Fruit fly (Drosophila melanogaster): ENCODE results near the gene CG14777.

CG14777 gene

DNA sequence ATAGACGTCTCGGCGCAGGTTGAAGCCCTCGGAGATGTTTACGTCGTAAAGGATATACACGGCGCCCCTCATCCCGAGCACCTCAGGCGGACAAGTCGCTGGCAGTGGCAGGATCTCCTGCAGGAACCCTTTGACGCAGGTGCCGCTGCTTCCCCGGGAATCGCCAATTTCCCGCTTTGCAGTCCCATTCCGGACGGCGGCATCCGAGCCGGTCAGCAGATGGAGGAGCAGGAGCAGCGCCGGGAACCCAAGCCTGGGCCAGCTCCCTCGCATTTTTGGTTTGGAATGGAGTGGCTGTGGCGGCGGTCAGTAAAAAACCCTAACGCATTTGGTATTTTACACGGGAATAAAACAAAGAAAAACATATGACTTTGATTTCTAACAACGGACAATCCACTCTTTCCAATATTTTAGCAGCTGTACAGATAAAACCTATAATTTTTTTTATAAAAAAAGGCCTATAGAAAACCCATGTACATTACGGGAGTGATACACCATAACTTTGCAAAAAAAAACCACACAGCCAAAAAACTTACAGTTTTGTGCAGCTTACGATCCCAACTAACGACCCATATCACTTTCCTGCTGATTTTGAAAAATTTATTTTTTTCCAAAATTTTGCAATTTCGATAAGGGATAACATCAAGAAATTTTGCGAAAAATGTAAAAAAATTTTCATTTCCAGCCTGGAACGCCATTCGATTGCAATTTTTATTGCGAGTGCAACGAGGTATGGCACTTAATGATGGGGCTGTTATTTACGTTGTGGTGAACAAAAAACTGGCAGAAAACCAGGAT lies at the start of gene CG14777, which contains the start of gene O-fut2:
CG14777 (plus strand) TSS at position 428 of the 798 bp plus-strand sequence.
O-fut2 (minus strand) TSS at position 290 of the 798 bp plus-strand sequence.
- TF ChIP-seq usp (GFP tag; optimal IDR thresholded peaks at IDR 0.05) (no peak), pan (optimal IDR thresholded peaks at IDR 0.05) (no peak), EcR (GFP tag; optimal IDR thresholded peaks at IDR 0.05) (no peak), CG8478 (optimal IDR thresholded peaks at IDR 0.05) (no peak), psq (optimal IDR thresholded peaks at IDR 0.05) (no peak), Dll (optimal IDR thresholded peaks at IDR 0.05) (no peak)

- no peak for TF ChIP-seq EcR (GFP tag; optimal IDR thresholded peaks at IDR 0.05)
- no peak for TF ChIP-seq Dll (optimal IDR thresholded peaks at IDR 0.05)
- TF ChIP-seq pan (optimal IDR thresholded peaks at IDR 0.05), result no peak
- no peak for TF ChIP-seq psq (optimal IDR thresholded peaks at IDR 0.05)
- TF ChIP-seq usp (GFP tag; optimal IDR thresholded peaks at IDR 0.05), result no peak
- no peak for TF ChIP-seq CG8478 (optimal IDR thresholded peaks at IDR 0.05)
Measured at dm6 chrX:1452130-1452529, 13.8 kb upstream of the CG14777 start, which contains the start of gene Gr2a. TSS of gene Gr2a (plus strand) at chrX:1452430.

DNA sequence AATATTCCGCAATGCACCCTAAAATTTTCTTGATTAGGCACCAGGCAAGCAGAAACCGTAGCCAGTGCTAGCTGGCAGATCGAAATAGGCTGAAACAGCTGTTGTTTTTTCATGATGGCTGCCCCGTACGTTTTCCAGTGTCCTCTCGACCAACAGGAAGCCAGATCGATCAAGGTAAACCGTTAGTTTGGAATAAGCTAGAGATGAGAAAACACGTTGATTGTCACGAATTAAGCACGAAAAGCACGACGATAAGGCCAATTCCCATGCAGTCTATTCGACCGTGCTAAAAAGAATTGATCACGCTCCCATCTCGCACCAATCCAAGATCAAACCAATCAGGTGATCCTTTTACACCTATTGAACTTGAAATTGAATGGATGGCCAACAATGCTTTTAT lies 11.1 kb upstream of the CG14777 start:
- no peak for TF ChIP-seq pan (optimal IDR thresholded peaks at IDR 0.05)
- TF ChIP-seq EcR (GFP tag; optimal IDR thresholded peaks at IDR 0.05), result no peak
- no peak for TF ChIP-seq Dll (optimal IDR thresholded peaks at IDR 0.05)

DNA sequence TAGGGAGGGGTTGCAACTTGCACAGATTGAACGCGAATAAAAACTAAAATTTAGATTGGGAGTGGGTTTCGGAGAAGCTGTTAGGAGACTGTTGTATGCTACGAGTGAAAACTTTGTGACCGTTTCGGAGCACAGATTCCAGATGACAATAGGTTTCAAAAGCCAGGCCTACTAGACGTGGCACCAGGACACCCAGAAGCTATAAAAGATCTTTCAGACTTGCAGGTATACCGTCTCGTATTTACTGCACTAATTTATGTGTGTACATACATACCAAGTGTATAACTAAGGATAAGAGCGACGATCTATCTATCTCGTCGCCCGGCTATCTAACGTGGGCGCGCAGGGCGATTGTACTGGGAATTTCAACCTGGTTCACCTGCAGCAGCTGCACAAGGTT lies 9.0 kb upstream of the CG14777 start, which contains the start of gene CG14785:
CG14785 (minus strand) TSS at position 101 of the 400 bp plus-strand sequence.
- no peak for TF ChIP-seq Dll (optimal IDR thresholded peaks at IDR 0.05)
- no peak for TF ChIP-seq EcR (GFP tag; optimal IDR thresholded peaks at IDR 0.05)
- TF ChIP-seq psq (optimal IDR thresholded peaks at IDR 0.05), result no peak
- TF ChIP-seq pan (optimal IDR thresholded peaks at IDR 0.05), result no peak
- TF ChIP-seq CG8478 (optimal IDR thresholded peaks at IDR 0.05), result no peak
- TF ChIP-seq usp (GFP tag; optimal IDR thresholded peaks at IDR 0.05), result no peak

- TF ChIP-seq EcR (GFP tag; optimal IDR thresholded peaks at IDR 0.05), result no peak
- TF ChIP-seq CG8478 (optimal IDR thresholded peaks at IDR 0.05), result no peak
- TF ChIP-seq usp (GFP tag; optimal IDR thresholded peaks at IDR 0.05), result no peak
- TF ChIP-seq psq (optimal IDR thresholded peaks at IDR 0.05), result no peak
- TF ChIP-seq Dll (optimal IDR thresholded peaks at IDR 0.05), result no peak
- no peak for TF ChIP-seq pan (optimal IDR thresholded peaks at IDR 0.05)
Measured at dm6 chrX:1460278-1460872, 5.6 kb upstream of the CG14777 start, which contains the start of gene Lrpprc2. TSS of gene Lrpprc2 (minus strand) at chrX:1460617.

- TF ChIP-seq EcR (GFP tag; optimal IDR thresholded peaks at IDR 0.05), result no peak
- TF ChIP-seq CG8478 (optimal IDR thresholded peaks at IDR 0.05), result no peak
- TF ChIP-seq psq (optimal IDR thresholded peaks at IDR 0.05), result no peak
- no peak for TF ChIP-seq pan (optimal IDR thresholded peaks at IDR 0.05)
- no peak for TF ChIP-seq usp (GFP tag; optimal IDR thresholded peaks at IDR 0.05)
- no peak for TF ChIP-seq Dll (optimal IDR thresholded peaks at IDR 0.05)
Measured at dm6 chrX:1461544-1461943, 4.4 kb upstream of the CG14777 start, which contains the start of gene CG14787. TSS of gene CG14787 (minus strand) at chrX:1461676.

- no peak for TF ChIP-seq Dll (optimal IDR thresholded peaks at IDR 0.05)
Measured at dm6 chrX:1464033-1464432, 1.9 kb upstream of the CG14777 start, which contains the start of gene Ns3. TSS of gene Ns3 (minus strand) at chrX:1464220.

DNA sequence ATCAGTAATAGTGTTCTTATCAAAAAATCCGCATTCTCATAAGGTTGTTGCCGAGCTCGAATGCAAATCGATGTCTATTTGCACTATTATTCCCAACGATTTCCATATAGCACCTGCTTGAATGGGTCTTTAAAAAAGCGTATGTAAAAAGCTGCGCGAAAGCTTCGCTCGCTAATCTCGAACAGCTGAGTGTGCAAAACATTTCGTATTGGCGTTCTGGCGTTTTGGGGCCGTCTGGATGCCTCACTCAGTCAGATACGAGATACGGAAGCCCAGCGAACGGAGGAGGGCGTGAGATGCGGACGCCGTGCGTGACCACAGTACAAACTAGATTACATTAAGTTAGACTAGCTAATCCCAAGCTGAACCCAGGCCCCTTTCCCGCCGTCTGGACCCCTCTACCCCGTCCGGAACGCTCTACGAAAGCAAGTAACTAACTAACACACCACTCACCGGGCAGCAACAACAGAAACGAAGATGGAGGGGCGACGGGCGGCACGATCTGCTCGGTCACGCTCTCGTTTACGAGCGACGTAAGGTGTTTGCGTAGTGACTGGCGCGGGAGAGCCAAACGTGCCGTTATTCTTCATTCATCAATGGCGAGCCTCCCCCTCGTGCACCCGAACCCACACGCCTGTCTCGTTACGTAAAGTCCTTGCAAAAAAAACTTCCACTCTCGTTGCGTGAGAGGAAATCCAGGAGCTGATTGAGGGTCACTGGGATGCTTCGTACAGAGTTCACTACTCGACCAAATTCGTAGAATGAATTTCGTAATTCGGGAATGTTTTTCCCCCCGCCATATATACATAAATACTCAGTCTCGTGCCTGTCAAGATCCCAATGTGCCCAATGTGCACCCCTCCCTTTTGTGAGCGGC lies 809 bp downstream of the CG14777 start:
- no peak for TF ChIP-seq psq (optimal IDR thresholded peaks at IDR 0.05)
- TF ChIP-seq Dll (optimal IDR thresholded peaks at IDR 0.05), result peak; percentile 53

dm6 chrX:1467382-1467592 lies 1.4 kb downstream of the CG14777 start, which contains the start of gene CG14778:
TSS of gene CG14778 (plus strand) at chrX:1467493.
- TF ChIP-seq usp (GFP tag; optimal IDR thresholded peaks at IDR 0.05) (no peak), EcR (GFP tag; optimal IDR thresholded peaks at IDR 0.05) (no peak), pan (optimal IDR thresholded peaks at IDR 0.05) (no peak), psq (optimal IDR thresholded peaks at IDR 0.05) (no peak), CG8478 (optimal IDR thresholded peaks at IDR 0.05) (no peak), Dll (optimal IDR thresholded peaks at IDR 0.05) (no peak)

DNA sequence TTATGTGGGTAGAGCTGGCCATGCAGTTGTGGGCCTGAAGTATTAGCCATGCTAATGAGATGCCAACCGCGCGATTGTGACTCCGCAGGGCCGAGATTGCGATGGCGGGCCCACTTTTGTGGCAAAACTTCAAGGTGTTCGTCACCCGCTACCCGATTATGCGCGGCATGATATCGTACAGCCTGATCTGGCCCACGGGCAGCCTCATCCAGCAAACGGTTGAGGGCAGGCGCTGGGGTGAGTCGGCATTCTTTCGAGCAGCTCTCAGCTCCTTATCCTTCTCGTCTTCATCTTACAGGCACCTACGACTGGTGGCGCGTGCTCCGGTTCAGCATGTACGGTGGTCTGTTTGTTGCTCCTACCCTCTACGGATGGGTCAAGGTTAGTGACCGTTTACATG lies 3.8 kb downstream of the CG14777 start, which contains the start of gene CG32808:
CG32808 (minus strand) TSS at position 101 of the 400 bp plus-strand sequence.
- TF ChIP-seq CG8478 (optimal IDR thresholded peaks at IDR 0.05) (no peak), Dll (optimal IDR thresholded peaks at IDR 0.05) (no peak), pan (optimal IDR thresholded peaks at IDR 0.05) (no peak), psq (optimal IDR thresholded peaks at IDR 0.05) (no peak), EcR (GFP tag; optimal IDR thresholded peaks at IDR 0.05) (no peak)

DNA sequence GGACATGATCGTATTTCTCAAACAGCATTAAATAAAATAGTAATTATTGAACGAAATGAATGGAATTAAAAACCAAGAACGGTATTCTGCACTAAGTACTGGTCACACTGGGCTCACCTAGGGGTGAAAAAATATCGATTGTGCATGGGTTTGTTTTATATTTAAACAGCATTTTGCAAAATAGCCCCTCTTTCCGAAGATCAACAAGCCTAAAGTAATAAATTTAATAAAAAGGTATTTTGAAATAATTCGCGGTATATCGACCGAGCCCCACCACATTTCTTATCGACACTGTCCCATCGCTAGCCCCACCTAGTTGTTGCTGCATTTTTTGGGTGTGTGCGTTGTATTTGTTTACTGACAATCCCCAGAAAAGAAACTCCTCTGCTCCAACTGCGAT lies 4.6 kb downstream of the CG14777 start, which contains the start of gene pck:
pck (plus strand) TSS at position 105 of the 400 bp plus-strand sequence.
- TF ChIP-seq pan (optimal IDR thresholded peaks at IDR 0.05) (no peak), EcR (GFP tag; optimal IDR thresholded peaks at IDR 0.05) (no peak), CG8478 (optimal IDR thresholded peaks at IDR 0.05) (no peak), psq (optimal IDR thresholded peaks at IDR 0.05) (no peak), Dll (optimal IDR thresholded peaks at IDR 0.05) (no peak), usp (GFP tag; optimal IDR thresholded peaks at IDR 0.05) (no peak)

dm6 chrX:1472222-1472621 lies 6.3 kb downstream of the CG14777 start, which contains the start of gene CG14780:
TSS of gene CG14780 (plus strand) at chrX:1472522.
- TF ChIP-seq CG8478 (optimal IDR thresholded peaks at IDR 0.05), result no peak

Data from whole organism.